Fruit fly (Drosophila melanogaster): ENCODE results near the gene Msr-110.

Gene Msr-110

dm6 chr3L:5577250-5578138 is at the start of gene Msr-110:
Gene Msr-110 (minus strand): TSS chr3L:5577348.
- peak; percentile 78 for TF ChIP-seq Sox14 (GFP tag; optimal IDR thresholded peaks at IDR 0.05)
- peak; percentile 99 for TF ChIP-seq CG9139 (GFP tag; optimal IDR thresholded peaks at IDR 0.05)
- TF ChIP-seq eg (GFP tag; IDR thresholded peaks at IDR 0.05): peak; percentile 95
- peak; percentile 70 for TF ChIP-seq CG8319 (GFP tag; optimal IDR thresholded peaks at IDR 0.05)
- peak; percentile 96 for TF ChIP-seq vri (GFP tag; optimal IDR thresholded peaks at IDR 0.05)
- TF ChIP-seq CG6163 (GFP tag; IDR thresholded peaks at IDR 0.05): peak; percentile 98
- peak; percentile 97 for TF ChIP-seq CG15336 (GFP tag; IDR thresholded peaks at IDR 0.05)
- TF ChIP-seq CG8119 (GFP tag; IDR thresholded peaks at IDR 0.05): peak; percentile 97
- TF ChIP-seq CG4318 (GFP tag; optimal IDR thresholded peaks at IDR 0.05): peak; percentile 97
- peak; percentile 96 for TF ChIP-seq CG6808 (GFP tag; optimal IDR thresholded peaks at IDR 0.05)
- peak; percentile 98 for TF ChIP-seq CG32006 (GFP tag; optimal IDR thresholded peaks at IDR 0.05)
- peak; percentile 92 for TF ChIP-seq CG11294 (GFP tag; IDR thresholded peaks at IDR 0.05)
- peak; percentile 94 for TF ChIP-seq achi (GFP tag; optimal IDR thresholded peaks at IDR 0.05)
- peak; percentile 50 for TF ChIP-seq Ets21C (GFP tag; optimal IDR thresholded peaks at IDR 0.05)
- TF ChIP-seq CG11762 (GFP tag; optimal IDR thresholded peaks at IDR 0.05; ENCODE audit: insufficient read depth): peak; percentile 87
- TF ChIP-seq CG1621 (tag; optimal IDR thresholded peaks at IDR 0.05): peak; percentile 98
- TF ChIP-seq Gug (GFP tag; IDR thresholded peaks at IDR 0.05): peak; percentile 83
- no peak for TF ChIP-seq Blimp-1 (GFP tag; optimal IDR thresholded peaks at IDR 0.05)
- TF ChIP-seq Smox (GFP tag; optimal IDR thresholded peaks at IDR 0.05): peak; percentile 83
- TF ChIP-seq fd59A (GFP tag; optimal IDR thresholded peaks at IDR 0.05): peak; percentile 86
- peak; percentile 91 for TF ChIP-seq OdsH (GFP tag; optimal IDR thresholded peaks at IDR 0.05)
- no peak for TF ChIP-seq Hr38 (GFP tag; optimal IDR thresholded peaks at IDR 0.05)
- peak; percentile 92 for TF ChIP-seq CG10669 (GFP tag; optimal IDR thresholded peaks at IDR 0.05)
- TF ChIP-seq CG6276 (GFP tag; optimal IDR thresholded peaks at IDR 0.05): peak; percentile 95
- peak; percentile 97 for TF ChIP-seq CG16779 (tag; optimal IDR thresholded peaks at IDR 0.05)
- TF ChIP-seq salr (GFP tag; optimal IDR thresholded peaks at IDR 0.05): peak; percentile 91 to 96
- peak; percentile 95 for TF ChIP-seq CG6854 (GFP tag; optimal IDR thresholded peaks at IDR 0.05)
- peak; percentile 95 for TF ChIP-seq CG34406 (GFP tag; optimal IDR thresholded peaks at IDR 0.05)
- peak; percentile 86 for TF ChIP-seq CG7368 (GFP tag; optimal IDR thresholded peaks at IDR 0.05)
- TF ChIP-seq spab (GFP tag; optimal IDR thresholded peaks at IDR 0.05): peak; percentile 95
- TF ChIP-seq Met (GFP tag; optimal IDR thresholded peaks at IDR 0.05): peak; percentile 79
- peak; percentile 82 for TF ChIP-seq Eip93F (GFP tag; optimal IDR thresholded peaks at IDR 0.05)
- peak; percentile 71 for TF ChIP-seq Hr39 (GFP tag; optimal IDR thresholded peaks at IDR 0.05)
- TF ChIP-seq CG31627 (GFP tag; optimal IDR thresholded peaks at IDR 0.05): peak; percentile 63
- peak; percentile 74 for TF ChIP-seq dsx (GFP tag; optimal IDR thresholded peaks at IDR 0.05; ENCODE audit: poor library complexity, severe bottlenecking)
- TF ChIP-seq CG3919 (GFP tag; optimal IDR thresholded peaks at IDR 0.05): peak; percentile 93
- TF ChIP-seq Hr4 (GFP tag; optimal IDR thresholded peaks at IDR 0.05): peak; percentile 98
- peak; percentile 90 for TF ChIP-seq svp (GFP tag)
- TF ChIP-seq net (GFP tag; optimal IDR thresholded peaks at IDR 0.05): peak; percentile 97
- TF ChIP-seq cyc (GFP tag; optimal IDR thresholded peaks at IDR 0.05): peak; percentile 69
- TF ChIP-seq Ets96B (tag; optimal IDR thresholded peaks at IDR 0.05): peak; percentile 81
- TF ChIP-seq CG8632 (GFP tag; optimal IDR thresholded peaks at IDR 0.05): peak; percentile 91
- TF ChIP-seq Eip75B (GFP tag; optimal IDR thresholded peaks at IDR 0.05): peak; percentile 86
- peak; percentile 97 for TF ChIP-seq Eip78C (GFP tag)
- peak; percentile 86 for TF ChIP-seq CG6792 (GFP tag; optimal IDR thresholded peaks at IDR 0.05)
- TF ChIP-seq Sox15 (GFP tag; optimal IDR thresholded peaks at IDR 0.05): peak; percentile 87
- peak; percentile 84 for TF ChIP-seq CG11902 (GFP tag; optimal IDR thresholded peaks at IDR 0.05)
- TF ChIP-seq acj6 (GFP tag; optimal IDR thresholded peaks at IDR 0.05): peak; percentile 89
- TF ChIP-seq esn (GFP tag; optimal IDR thresholded peaks at IDR 0.05): peak; percentile 86
- TF ChIP-seq CG3032 (tag; optimal IDR thresholded peaks at IDR 0.05): peak; percentile 85

Measured in whole organism, prepupa.